Worm (Caenorhabditis elegans): ENCODE results near the gene mecr-1.

- no peak for TF ChIP-seq him-1 (tag; optimal IDR thresholded peaks at IDR 0.05)
- no peak for TF ChIP-seq dao-5 (tag; optimal IDR thresholded peaks at IDR 0.05)
- TF ChIP-seq W03F9.2 (tag; optimal IDR thresholded peaks at IDR 0.05), result no peak
These were observed 43.5 kb upstream of the mecr-1 start for ce11 chrII:13230489-13231196.

All from whole organism, L4/young adult.